Fruit fly (Drosophila melanogaster) whole organism, embryonic: ENCODE measurements around the gene Doc2.

ENCODE experiments used
- Asciz ChIP-seq: fragments of 200-800 bp; sonication (Bioruptor generic); optimal IDR thresholded peaks from 2 replicates; lab custom pipeline; 2017; ENCODE audit warnings: missing biosample characterization, mild to moderate bottlenecking, missing genetic modification characterization, missing genetic modification reagents
- Awh ChIP-seq: fragments of 200-800 bp; sonication (Bioruptor generic); IDR thresholded peaks from 2 replicates; pipeline ENCODE4, ENCODE4 v1.3.6; 2022; ENCODE audit warnings: missing biosample characterization, missing genetic modification characterization
- BEAF-32 ChIP-seq: fragments of 200-800 bp; sonication (Bioruptor generic); optimal IDR thresholded peaks from 3 replicates; lab custom pipeline; 2017; ENCODE audit warnings: missing biosample characterization, missing genetic modification characterization, mild to moderate bottlenecking, moderate library complexity, missing genetic modification reagents
- BtbVII ChIP-seq: fragments of 200-800 bp; sonication (Bioruptor generic); optimal IDR thresholded peaks from 3 replicates; lab custom pipeline; 2017; ENCODE audit warnings: missing biosample characterization, mild to moderate bottlenecking, missing genetic modification characterization
- CG10147 ChIP-seq: fragments of 200-800 bp; sonication (Bioruptor generic); optimal IDR thresholded peaks from 2 replicates; lab custom pipeline; 2019; ENCODE audit warnings: missing biosample characterization, mild to moderate bottlenecking, missing genetic modification characterization, moderate library complexity
- CG10543 ChIP-seq: fragments of 200-800 bp; sonication (Bioruptor generic); optimal IDR thresholded peaks from 3 replicates; lab custom pipeline; 2017; ENCODE audit warnings: missing biosample characterization, mild to moderate bottlenecking, missing genetic modification characterization, moderate library complexity
- CG10654 ChIP-seq: fragments of 200-800 bp; sonication (Bioruptor generic); optimal IDR thresholded peaks from 2 replicates; lab custom pipeline; 2016; ENCODE audit warnings: missing biosample characterization, missing genetic modification characterization
- CG11560 ChIP-seq: fragments of 200-800 bp; sonication (Bioruptor generic); IDR thresholded peaks from 3 replicates; pipeline ENCODE4 v1.3.6; 2022; ENCODE audit warnings: missing biosample characterization, missing genetic modification characterization
- CG12299 ChIP-seq: fragments of 200-800 bp; sonication (Bioruptor generic); optimal IDR thresholded peaks from 2 replicates; lab custom pipeline; 2018; ENCODE audit warnings: missing biosample characterization, mild to moderate bottlenecking, missing genetic modification characterization
- CG13296 ChIP-seq: fragments of 200-800 bp; sonication (Bioruptor generic); optimal IDR thresholded peaks from 3 replicates; lab custom pipeline; 2018; ENCODE audit warnings: missing biosample characterization, mild to moderate bottlenecking, missing genetic modification characterization
- CG14050 ChIP-seq: fragments of 200-800 bp; sonication (Bioruptor generic); IDR thresholded peaks from 3 replicates; pipeline ENCODE4 v1.3.6; 2022; ENCODE audit warnings: missing biosample characterization, missing genetic modification characterization
- CG1529 ChIP-seq: fragments of 200-800 bp; sonication (Bioruptor generic); optimal IDR thresholded peaks from 3 replicates; lab custom pipeline; 2018; ENCODE audit warnings: missing biosample characterization, missing genetic modification characterization
- CG1603 ChIP-seq: fragments of 200-800 bp; sonication (Bioruptor generic); optimal IDR thresholded peaks from 2 replicates; lab custom pipeline; 2019; ENCODE audit warnings: missing biosample characterization, mild to moderate bottlenecking, missing genetic modification characterization, moderate library complexity
- CG16863 ChIP-seq: fragments of 200-800 bp; sonication (Bioruptor generic); optimal IDR thresholded peaks from 3 replicates; lab custom pipeline; 2016; ENCODE audit warnings: missing biosample characterization, missing genetic modification characterization
- CG18476 ChIP-seq: fragments of 200-800 bp; sonication (Bioruptor generic); optimal IDR thresholded peaks from 2 replicates; lab custom pipeline; 2016; ENCODE audit warnings: missing biosample characterization, mild to moderate bottlenecking, missing genetic modification characterization
- CG2116 ChIP-seq: fragments of 200-800 bp; sonication (Bioruptor generic); optimal IDR thresholded peaks from 3 replicates; lab custom pipeline; 2018; ENCODE audit warnings: missing biosample characterization, mild to moderate bottlenecking, missing genetic modification characterization
- CG30403 ChIP-seq: fragments of 200-800 bp; sonication (Bioruptor generic); optimal IDR thresholded peaks from 3 replicates; lab custom pipeline; 2016; ENCODE audit warnings: missing biosample characterization, missing genetic modification characterization
- CG3407 ChIP-seq: fragments of 200-800 bp; sonication (Bioruptor generic); optimal IDR thresholded peaks from 2 replicates; lab custom pipeline; 2018; ENCODE audit warnings: missing biosample characterization, mild to moderate bottlenecking, missing genetic modification characterization
- CG4404 ChIP-seq: fragments of 200-800 bp; sonication (Bioruptor generic); IDR thresholded peaks from 2 replicates; pipeline ENCODE4 v1.3.6; 2022; ENCODE audit warnings: missing biosample characterization, missing genetic modification characterization
- CG4820 ChIP-seq: fragments of 200-800 bp; sonication (Bioruptor generic); optimal IDR thresholded peaks from 3 replicates; lab custom pipeline; 2016; ENCODE audit warnings: missing biosample characterization, missing genetic modification characterization
- CG6254 ChIP-seq: fragments of 200-800 bp; sonication (Bioruptor generic); optimal IDR thresholded peaks from 3 replicates; lab custom pipeline; 2017; ENCODE audit warnings: mild to moderate bottlenecking, missing biosample characterization, missing genetic modification reagents, missing genetic modification characterization
- CG7372 ChIP-seq: fragments of 200-800 bp; sonication (Bioruptor generic); IDR thresholded peaks from 2 replicates; pipeline ENCODE4 v1.3.6; 2022; ENCODE audit warnings: missing biosample characterization, missing genetic modification characterization
- CG7839 ChIP-seq: fragments of 200-800 bp; sonication (Bioruptor generic); optimal IDR thresholded peaks from 3 replicates; lab custom pipeline; 2018; ENCODE audit warnings: missing biosample characterization, mild to moderate bottlenecking, missing genetic modification characterization, moderate library complexity
- CG9932 ChIP-seq: fragments of 200-800 bp; sonication (Bioruptor generic); IDR thresholded peaks from 2 replicates; pipeline ENCODE4 v1.3.6; 2022; ENCODE audit warnings: missing biosample characterization, missing genetic modification characterization
- Chrac-16 ChIP-seq: fragments of 200-800 bp; sonication (Bioruptor generic); optimal IDR thresholded peaks from 3 replicates; lab custom pipeline; 2016; ENCODE audit warnings: missing biosample characterization, missing genetic modification characterization
- Dip2 ChIP-seq: fragments of 200-800 bp; sonication (Bioruptor generic); IDR thresholded peaks from 2 replicates; pipeline ENCODE4 v1.3.6; 2022; ENCODE audit warnings: missing biosample characterization, missing genetic modification characterization
- ERR ChIP-seq: fragments of 200-800 bp; sonication (Bioruptor generic); optimal IDR thresholded peaks from 2 replicates; lab custom pipeline; 2016; ENCODE audit warnings: missing biosample characterization, missing genetic modification characterization
- Fer2 ChIP-seq: fragments of 200-800 bp; sonication (Bioruptor generic); optimal IDR thresholded peaks from 2 replicates; lab custom pipeline; 2018; ENCODE audit warnings: missing biosample characterization, mild to moderate bottlenecking, missing genetic modification characterization, moderate library complexity
- Hr3 ChIP-seq: fragments of 200-800 bp; sonication (Bioruptor generic); optimal IDR thresholded peaks from 3 replicates; lab custom pipeline; 2016; ENCODE audit warnings: missing biosample characterization, missing genetic modification characterization
- Hr51 ChIP-seq, 2 experiments: fragments of 200-800 bp; sonication (Bioruptor generic); optimal IDR thresholded peaks; 2 replicates in 1 of 2; 3 replicates in 1 of 2; lab custom pipeline; 2016 to 2018; ENCODE audit warnings: missing biosample characterization in 2 of 2, missing genetic modification characterization in 2 of 2, mild to moderate bottlenecking in 1 of 2, moderate library complexity in 1 of 2
- Hsf ChIP-seq: fragments of 200-800 bp; sonication (Bioruptor generic); optimal IDR thresholded peaks from 3 replicates; lab custom pipeline; 2016; ENCODE audit warnings: missing biosample characterization, missing genetic modification characterization
- Lhr ChIP-seq: fragments of 200-800 bp; sonication (Bioruptor generic); optimal IDR thresholded peaks from 3 replicates; lab custom pipeline; 2017; ENCODE audit warnings: mild to moderate bottlenecking, missing biosample characterization, missing genetic modification reagents, missing genetic modification characterization
- Pdp1 ChIP-seq, 2 experiments: fragments of 200-800 bp; sonication (Bioruptor generic); optimal IDR thresholded peaks; 3 replicates each; lab custom pipeline; 2016; ENCODE audit warnings: missing biosample characterization in 2 of 2, missing genetic modification characterization in 2 of 2, mild to moderate bottlenecking in 1 of 2, moderate library complexity in 1 of 2
- Side ChIP-seq: fragments of 200-800 bp; sonication (Bioruptor generic); optimal IDR thresholded peaks from 2 replicates; lab custom pipeline; 2016; ENCODE audit warnings: missing biosample characterization, missing genetic modification characterization
- YL-1 ChIP-seq: fragments of 200-800 bp; sonication (Bioruptor generic); optimal IDR thresholded peaks from 3 replicates; lab custom pipeline; 2017; ENCODE audit warnings: missing biosample characterization, mild to moderate bottlenecking, missing genetic modification characterization
- al ChIP-seq: fragments of 200-800 bp; sonication (Bioruptor generic); IDR thresholded peaks from 2 replicates; pipeline ENCODE4 v1.3.6; 2022; ENCODE audit warnings: missing biosample characterization, missing genetic modification characterization
- bbx ChIP-seq: fragments of 200-800 bp; sonication (Bioruptor generic); IDR thresholded peaks from 2 replicates; pipeline ENCODE4 v1.3.6; 2022; ENCODE audit warnings: missing biosample characterization, missing genetic modification characterization; ENCODE audit not compliant: partially characterized antibody
- chinmo ChIP-seq: fragments of 200-800 bp; sonication (Bioruptor generic); IDR thresholded peaks from 4 replicates; pipeline ENCODE4 v1.3.6; 2022; ENCODE audit warnings: missing biosample characterization, missing genetic modification characterization; ENCODE audit not compliant: partially characterized antibody
- eve ChIP-seq, 2 experiments: fragments of >200 bp; optimal IDR thresholded peaks; 2 replicates each; lab custom pipeline; 2017; ENCODE audit warnings: missing biosample characterization in 2 of 2, missing genetic modification characterization in 2 of 2
- eyg ChIP-seq: fragments of 200-800 bp; sonication (Bioruptor generic); optimal IDR thresholded peaks from 3 replicates; lab custom pipeline; 2016; ENCODE audit warnings: missing biosample characterization, missing genetic modification characterization
- gcm2 ChIP-seq: fragments of 200-800 bp; sonication (Bioruptor generic); optimal IDR thresholded peaks from 2 replicates; lab custom pipeline; 2016; ENCODE audit warnings: missing biosample characterization, missing genetic modification characterization
- gro ChIP-seq: fragments of 200-800 bp; sonication (Bioruptor generic); optimal IDR thresholded peaks from 2 replicates; lab custom pipeline; 2016; ENCODE audit warnings: missing biosample characterization, missing genetic modification characterization
- lbe ChIP-seq: fragments of 200-800 bp; sonication (Bioruptor generic); optimal IDR thresholded peaks from 2 replicates; lab custom pipeline; 2016; ENCODE audit warnings: missing biosample characterization, mild to moderate bottlenecking, missing genetic modification characterization
- pan ChIP-seq, 4 experiments: fragments of >200 bp in 3 of 4; fragments of 200-800 bp in 1 of 4; sonication (Bioruptor generic) in 1 of 4; optimal IDR thresholded peaks in 3 of 4; IDR thresholded peaks in 1 of 4; 2 replicates each; pipeline versions ENCODE4 v1.3.6 to Lab custom; 2017 to 2022; ENCODE audit warnings: missing biosample characterization in 2 of 4, missing genetic modification characterization in 2 of 4, mixed read lengths in 1 of 4
- scrt ChIP-seq: fragments of 200-800 bp; sonication (Bioruptor generic); optimal IDR thresholded peaks from 2 replicates; lab custom pipeline; 2018; ENCODE audit warnings: missing biosample characterization, mild to moderate bottlenecking, missing genetic modification characterization, moderate library complexity
- sob ChIP-seq: fragments of 200-800 bp; sonication (Bioruptor generic); IDR thresholded peaks from 2 replicates; pipeline ENCODE4 v1.3.6; 2022; ENCODE audit warnings: missing biosample characterization, missing genetic modification characterization
- stc ChIP-seq: fragments of 200-800 bp; sonication (Bioruptor generic); IDR thresholded peaks from 2 replicates; pipeline ENCODE4 v1.3.6; 2022; ENCODE audit warnings: missing biosample characterization, missing genetic modification characterization
- toy ChIP-seq: fragments of 200-800 bp; sonication (Bioruptor generic); IDR thresholded peaks from 2 replicates; pipeline ENCODE4 v1.3.6; 2022; ENCODE audit warnings: missing biosample characterization, missing genetic modification characterization
- z ChIP-seq: fragments of 200-800 bp; sonication (Bioruptor generic); IDR thresholded peaks from 3 replicates; pipeline ENCODE4 v1.3.6; 2022; ENCODE audit warnings: missing biosample characterization, missing genetic modification characterization

Doc2 gene

dm6 chr3L:9033999-9034626 lies 15.1 kb upstream of the Doc2 start (continued):
- TF ChIP-seq toy (GFP tag; lab: Robert Waterston, UW) (no peak), gcm2 (no peak), CG10654 (GFP tag; lab: Kevin White, UChicago) (peak; percentile 61), CG10147 (GFP tag; lab: Kevin White, UChicago) (peak; percentile 25), YL-1 (GFP tag; lab: Kevin White, UChicago) (no peak), pan (optimal IDR thresholded peaks at IDR 0.05; lab: Kevin White, UChicago) (no peak), pan (GFP tag; optimal IDR thresholded peaks at IDR 0.05 in 1 of 2, IDR thresholded peaks at IDR 0.05 in 1 of 2) (peak in 1 of 2 experiments; percentile 78), Side (GFP tag; lab: Kevin White, UChicago) (no peak), CG11560 (tag; lab: Robert Waterston, UW) (no peak), Hr51 (GFP tag; optimal IDR thresholded peaks at IDR 0.05; lab: Kevin White, UChicago) (peak in 1 of 2 experiments; percentile 17), Fer2 (tag; lab: Kevin White, UChicago) (no peak), ERR (GFP tag; lab: Kevin White, UChicago) (no peak), chinmo (no peak), CG9932 (GFP tag; lab: Robert Waterston, UW) (no peak), Lhr (GFP tag; lab: Kevin White, UChicago) (no peak), CG2116 (GFP tag; lab: Kevin White, UChicago) (no peak), CG4820 (peak; percentile 86), gro (GFP tag; lab: Kevin White, UChicago) (no peak), eve (GFP tag; optimal IDR thresholded peaks at IDR 0.05; lab: Kevin White, UChicago) (no peak), z (GFP tag; lab: Robert Waterston, UW) (peak; percentile 53; the same call in 1 of the 3 replicates), scrt (GFP tag; lab: Kevin White, UChicago) (peak; percentile 32), CG12299 (no peak), CG16863 (GFP tag; lab: Kevin White, UChicago) (peak; percentile 59), CG3407 (GFP tag; lab: Kevin White, UChicago) (no peak), BEAF-32 (GFP tag; lab: Kevin White, UChicago) (no peak), CG14050 (GFP tag; lab: Robert Waterston, UW) (peak; percentile 15; the same call in 1 of the 3 replicates), CG10543 (GFP tag; lab: Kevin White, UChicago) (no peak), stc (peak; percentile 67; the same call in 1 of the 2 replicates), CG13296 (no peak), Hr3 (GFP tag; lab: Kevin White, UChicago) (peak; percentile 46), bbx (GFP tag; lab: Robert Waterston, UW) (no peak), CG7839 (tag; lab: Kevin White, UChicago) (peak; percentile 69), Pdp1 (GFP tag; optimal IDR thresholded peaks at IDR 0.05; lab: Kevin White, UChicago) (peak in 1 of 2 experiments; percentile 43), Dip2 (GFP tag; lab: Robert Waterston, UW) (no peak), CG6254 (GFP tag; lab: Kevin White, UChicago) (peak; percentile 67), BtbVII (GFP tag; lab: Kevin White, UChicago) (peak; percentile 28), CG30403 (GFP tag; lab: Kevin White, UChicago) (no peak), CG1529 (peak; percentile 27), Awh (GFP tag; lab: Robert Waterston, UW) (peak; percentile 70), Chrac-16 (GFP tag; lab: Kevin White, UChicago) (peak; percentile 51), lbe (GFP tag; lab: Kevin White, UChicago) (peak; percentile 14), Asciz (GFP tag; lab: Kevin White, UChicago) (peak; percentile 67), CG1603 (tag; lab: Kevin White, UChicago) (peak; percentile 0), Hsf (GFP tag; lab: Kevin White, UChicago) (peak; percentile 6), sob (GFP tag; lab: Robert Waterston, UW) (no peak; the same call in 1 of the 2 replicates), eyg (GFP tag; lab: Kevin White, UChicago) (no peak), CG18476 (GFP tag; lab: Kevin White, UChicago) (peak; percentile 73), CG4404 (GFP tag; lab: Robert Waterston, UW) (peak; percentile 78), CG7372 (GFP tag; lab: Robert Waterston, UW) (peak; percentile 17), al (GFP tag; lab: Robert Waterston, UW) (0 out of 2 replicates have a peak, but pooled peaks have one; percentile 17)
